Fruit fly (Drosophila melanogaster) whole organism, embryonic: Measurements from ENCODE around the gene CG13949.

Experiments
- Awh ChIP-seq: fragments of 200-800 bp; sonication (Bioruptor generic); IDR thresholded peaks from 2 replicates; pipeline ENCODE4, ENCODE4 v1.3.6; 2022; ENCODE audit warnings: missing biosample characterization, missing genetic modification characterization
- CG10209 ChIP-seq: fragments of 200-800 bp; sonication (Bioruptor generic); optimal IDR thresholded peaks from 3 replicates; lab custom pipeline; 2017; ENCODE audit warnings: missing biosample characterization, mild to moderate bottlenecking, missing genetic modification characterization, missing genetic modification reagents
- CG11085 ChIP-seq: fragments of 200-800 bp; sonication (Bioruptor generic); IDR thresholded peaks from 2 replicates; pipeline ENCODE4 v1.3.6; 2022; ENCODE audit warnings: missing biosample characterization, missing genetic modification characterization
- CG1603 ChIP-seq: fragments of 200-800 bp; sonication (Bioruptor generic); optimal IDR thresholded peaks from 2 replicates; lab custom pipeline; 2019; ENCODE audit warnings: missing biosample characterization, mild to moderate bottlenecking, missing genetic modification characterization, moderate library complexity
- CG17328 ChIP-seq: fragments of 200-800 bp; sonication (Bioruptor generic); IDR thresholded peaks from 2 replicates; pipeline ENCODE4 v1.3.6; 2022; ENCODE audit warnings: missing biosample characterization, missing genetic modification characterization
- CG17359 ChIP-seq: fragments of 200-800 bp; sonication (Bioruptor generic); optimal IDR thresholded peaks from 3 replicates; lab custom pipeline; 2018; ENCODE audit warnings: missing biosample characterization, mild to moderate bottlenecking, missing genetic modification characterization, moderate library complexity
- CG17802 ChIP-seq: fragments of 200-800 bp; sonication (Bioruptor generic); optimal IDR thresholded peaks from 2 replicates; lab custom pipeline; 2018; ENCODE audit warnings: missing biosample characterization, mild to moderate bottlenecking, missing genetic modification characterization, moderate library complexity
- CG18262 ChIP-seq: fragments of 200-800 bp; optimal IDR thresholded peaks from 3 replicates; lab custom pipeline; 2019; ENCODE audit warnings: missing biosample characterization, mild to moderate bottlenecking, missing genetic modification characterization, moderate library complexity
- CG2712 ChIP-seq: fragments of 200-800 bp; optimal IDR thresholded peaks from 3 replicates; lab custom pipeline; 2019; ENCODE audit warnings: missing biosample characterization, mild to moderate bottlenecking, missing genetic modification characterization, moderate library complexity
- CG31388 ChIP-seq: fragments of 200-800 bp; sonication (Bioruptor generic); optimal IDR thresholded peaks from 2 replicates; lab custom pipeline; 2016; ENCODE audit warnings: missing biosample characterization, missing genetic modification characterization
- CG33557 ChIP-seq: fragments of 200-800 bp; sonication (Bioruptor generic); optimal IDR thresholded peaks from 2 replicates; lab custom pipeline; 2019; ENCODE audit warnings: missing biosample characterization, mild to moderate bottlenecking, missing genetic modification characterization, moderate library complexity
- CG34422 ChIP-seq: fragments of 200-800 bp; sonication (Bioruptor generic); IDR thresholded peaks from 3 replicates; pipeline ENCODE4 v1.3.6; 2022; ENCODE audit warnings: missing biosample characterization, missing genetic modification characterization
- CG4360 ChIP-seq: fragments of 200-800 bp; sonication (Bioruptor generic); IDR thresholded peaks from 2 replicates; pipeline ENCODE4 v1.3.6; 2022; ENCODE audit warnings: missing biosample characterization, missing genetic modification characterization
- CG6254 ChIP-seq: fragments of 200-800 bp; sonication (Bioruptor generic); optimal IDR thresholded peaks from 3 replicates; lab custom pipeline; 2017; ENCODE audit warnings: mild to moderate bottlenecking, missing biosample characterization, missing genetic modification reagents, missing genetic modification characterization
- CG6272 ChIP-seq: fragments of 200-800 bp; sonication (Bioruptor generic); IDR thresholded peaks from 2 replicates; pipeline ENCODE4 v1.3.6; 2022; ENCODE audit warnings: missing biosample characterization, missing genetic modification characterization
- CG7928 ChIP-seq: fragments of 200-800 bp; sonication (Bioruptor generic); optimal IDR thresholded peaks from 2 replicates; lab custom pipeline; 2017; ENCODE audit warnings: missing biosample characterization, mild to moderate bottlenecking, missing genetic modification characterization
- CG8281 ChIP-seq: fragments of 200-800 bp; sonication (Bioruptor generic); optimal IDR thresholded peaks from 2 replicates; lab custom pipeline; 2018; ENCODE audit warnings: missing biosample characterization, mild to moderate bottlenecking, missing genetic modification characterization, moderate library complexity
- Camta ChIP-seq: fragments of 200-800 bp; sonication (Bioruptor generic); optimal IDR thresholded peaks from 2 replicates; lab custom pipeline; 2016; ENCODE audit warnings: missing biosample characterization, missing genetic modification characterization
- Hr51 ChIP-seq, 2 experiments: fragments of 200-800 bp; sonication (Bioruptor generic); optimal IDR thresholded peaks; 2 replicates in 1 of 2; 3 replicates in 1 of 2; lab custom pipeline; 2016 to 2018; ENCODE audit warnings: missing biosample characterization in 2 of 2, missing genetic modification characterization in 2 of 2, mild to moderate bottlenecking in 1 of 2, moderate library complexity in 1 of 2
- Hsf ChIP-seq: fragments of 200-800 bp; sonication (Bioruptor generic); optimal IDR thresholded peaks from 3 replicates; lab custom pipeline; 2016; ENCODE audit warnings: missing biosample characterization, missing genetic modification characterization
- MBD-R2 ChIP-seq: fragments of 200-800 bp; sonication (Bioruptor generic); IDR thresholded peaks from 2 replicates; pipeline ENCODE4 v1.3.6; 2022; ENCODE audit warnings: missing biosample characterization, missing genetic modification characterization
- MTF-1 ChIP-seq: fragments of 200-800 bp; sonication (Bioruptor generic); optimal IDR thresholded peaks from 2 replicates; lab custom pipeline; 2018; ENCODE audit warnings: missing biosample characterization, mild to moderate bottlenecking, missing genetic modification characterization, borderline replicate concordance
- Meics ChIP-seq: fragments of 200-800 bp; sonication (Bioruptor generic); optimal IDR thresholded peaks from 2 replicates; lab custom pipeline; 2017; ENCODE audit warnings: missing biosample characterization, mild to moderate bottlenecking, missing genetic modification characterization
- Scr ChIP-seq: fragments of 200-800 bp; sonication (Bioruptor generic); IDR thresholded peaks from 2 replicates; pipeline ENCODE4 v1.3.6; 2022; ENCODE audit warnings: missing biosample characterization, missing genetic modification characterization; ENCODE audit not compliant: partially characterized antibody
- Sox102F ChIP-seq: fragments of 200-800 bp; sonication (Bioruptor generic); optimal IDR thresholded peaks from 2 replicates; lab custom pipeline; 2018; ENCODE audit warnings: missing biosample characterization, mild to moderate bottlenecking, missing genetic modification characterization, moderate library complexity
- Trl ChIP-seq, 3 experiments: fragments of >200 bp in 2 of 3; fragments of 200-800 bp in 1 of 3; sonication (Bioruptor generic) in 1 of 3; optimal IDR thresholded peaks; 2 replicates in 1 of 3; 3 replicates in 2 of 3; lab custom pipeline; 2016 to 2017; ENCODE audit warnings: missing biosample characterization in 1 of 3, missing genetic modification characterization in 1 of 3
- Xrp1 ChIP-seq: fragments of 200-800 bp; sonication (Bioruptor generic); IDR thresholded peaks from 2 replicates; pipeline ENCODE4 v1.3.6; 2022; ENCODE audit warnings: missing biosample characterization, missing genetic modification characterization
- ase ChIP-seq: fragments of 200-800 bp; sonication (Bioruptor generic); IDR thresholded peaks from 3 replicates; pipeline ENCODE4 v1.3.6; 2022; ENCODE audit warnings: missing biosample characterization, missing genetic modification characterization
- ci ChIP-seq: fragments of 200-800 bp; sonication (Bioruptor generic); IDR thresholded peaks from 3 replicates; pipeline ENCODE4 v1.3.6; 2022; ENCODE audit warnings: missing biosample characterization, missing genetic modification characterization
- disco-r ChIP-seq: fragments of 200-800 bp; sonication (Bioruptor generic); optimal IDR thresholded peaks from 2 replicates; lab custom pipeline; 2016; ENCODE audit warnings: missing biosample characterization, missing genetic modification characterization
- dm ChIP-seq: fragments of 200-800 bp; sonication (Bioruptor generic); optimal IDR thresholded peaks from 3 replicates; lab custom pipeline; 2016; ENCODE audit warnings: missing biosample characterization, missing genetic modification characterization
- fd96Cb ChIP-seq: fragments of 200-800 bp; sonication (Bioruptor generic); optimal IDR thresholded peaks from 2 replicates; lab custom pipeline; 2018; ENCODE audit warnings: missing biosample characterization, mild to moderate bottlenecking, missing genetic modification characterization, moderate library complexity
- gem ChIP-seq: fragments of 200-800 bp; sonication (Bioruptor generic); optimal IDR thresholded peaks from 2 replicates; lab custom pipeline; 2019; ENCODE audit warnings: missing biosample characterization, mild to moderate bottlenecking, missing genetic modification characterization, moderate library complexity
- gsb-n ChIP-seq: fragments of 200-800 bp; sonication (Bioruptor generic); optimal IDR thresholded peaks from 3 replicates; lab custom pipeline; 2018; ENCODE audit warnings: missing biosample characterization, mild to moderate bottlenecking, missing genetic modification characterization
- gt ChIP-seq: fragments of 200-800 bp; sonication (Bioruptor generic); IDR thresholded peaks from 2 replicates; pipeline ENCODE4 v1.3.6; 2022; ENCODE audit warnings: missing biosample characterization, missing genetic modification characterization
- ham ChIP-seq: fragments of 200-800 bp; sonication (Bioruptor generic); IDR thresholded peaks from 2 replicates; pipeline ENCODE4 v1.3.6; 2022; ENCODE audit warnings: missing biosample characterization, missing genetic modification characterization
- hb ChIP-seq: fragments of 200-800 bp; sonication (Bioruptor generic); IDR thresholded peaks from 3 replicates; pipeline ENCODE4 v1.3.6; 2022; ENCODE audit warnings: missing biosample characterization, missing genetic modification characterization; ENCODE audit not compliant: partially characterized antibody
- her ChIP-seq: fragments of 200-800 bp; sonication (Bioruptor generic); optimal IDR thresholded peaks from 2 replicates; lab custom pipeline; 2016; ENCODE audit warnings: missing biosample characterization, missing genetic modification characterization
- kni ChIP-seq: fragments of 200-800 bp; sonication (Bioruptor generic); optimal IDR thresholded peaks from 3 replicates; lab custom pipeline; 2017; ENCODE audit warnings: mild to moderate bottlenecking, missing biosample characterization, missing genetic modification reagents, missing genetic modification characterization
- sc ChIP-seq, 3 experiments: fragments of >200 bp in 2 of 3; fragments of 200-800 bp in 1 of 3; sonication (Bioruptor generic) in 1 of 3; optimal IDR thresholded peaks; 2 replicates in 2 of 3; 3 replicates in 1 of 3; lab custom pipeline; 2017; ENCODE audit warnings: mild to moderate bottlenecking in 1 of 3, missing biosample characterization in 1 of 3, missing genetic modification characterization in 1 of 3, missing genetic modification reagents in 1 of 3
- sens ChIP-seq: fragments of 200-800 bp; sonication (Bioruptor generic); peaks from one replicate; lab custom pipeline; 2016; ENCODE audit warnings: missing biosample characterization, missing genetic modification characterization
- shn ChIP-seq: fragments of 200-800 bp; sonication (Bioruptor generic); optimal IDR thresholded peaks from 3 replicates; lab custom pipeline; 2016; ENCODE audit warnings: missing biosample characterization, missing genetic modification characterization
- ssp ChIP-seq: fragments of 200-800 bp; sonication (Bioruptor generic); IDR thresholded peaks from 2 replicates; pipeline ENCODE4 v1.3.6; 2022; ENCODE audit warnings: missing biosample characterization, missing genetic modification characterization
- twi ChIP-seq: fragments of 200-800 bp; optimal IDR thresholded peaks from 2 replicates; lab custom pipeline; 2019; ENCODE audit warnings: missing biosample characterization, mild to moderate bottlenecking, missing genetic modification characterization, moderate library complexity
- z ChIP-seq: fragments of 200-800 bp; sonication (Bioruptor generic); IDR thresholded peaks from 3 replicates; pipeline ENCODE4 v1.3.6; 2022; ENCODE audit warnings: missing biosample characterization, missing genetic modification characterization

Gene CG13949

dm6 chr2L:897124-897523 is 42.0 kb downstream of the CG13949 start (continued):
- TF ChIP-seq Meics (GFP tag; lab: Kevin White, UChicago): peak; percentile 32
- no peak for TF ChIP-seq disco-r
- no peak for TF ChIP-seq sc (optimal IDR thresholded peaks at IDR 0.05; lab: Kevin White, UChicago)
- no peak for TF ChIP-seq sc (GFP tag; optimal IDR thresholded peaks at IDR 0.05; lab: Kevin White, UChicago)
- TF ChIP-seq Trl (optimal IDR thresholded peaks at IDR 0.05; lab: Kevin White, UChicago): no peak
- TF ChIP-seq Trl (GFP tag; optimal IDR thresholded peaks at IDR 0.05; lab: Kevin White, UChicago): no peak
- TF ChIP-seq CG7928 (GFP tag; lab: Kevin White, UChicago): no peak
- TF ChIP-seq CG31388 (GFP tag; lab: Kevin White, UChicago): no peak
- TF ChIP-seq ham (GFP tag; lab: Robert Waterston, UW): no peak
- TF ChIP-seq CG17802 (tag; lab: Kevin White, UChicago): no peak
- TF ChIP-seq CG34422 (GFP tag; lab: Robert Waterston, UW): no peak
- TF ChIP-seq, all 482 proteins: peak for 76

- no peak for TF ChIP-seq shn (GFP tag; lab: Kevin White, UChicago)
- no peak for TF ChIP-seq CG11085 (GFP tag; lab: Robert Waterston, UW)
- no peak for TF ChIP-seq ci
- TF ChIP-seq MBD-R2 (GFP tag; lab: Robert Waterston, UW): no peak
- TF ChIP-seq, all 482 proteins: peak for 0
These were observed 43.2 kb downstream of the CG13949 start, which contains the start of gene Lsp1beta for dm6 chr2L:898316-898715. Lsp1beta (plus strand) TSS chr2L:898500.

DNA sequence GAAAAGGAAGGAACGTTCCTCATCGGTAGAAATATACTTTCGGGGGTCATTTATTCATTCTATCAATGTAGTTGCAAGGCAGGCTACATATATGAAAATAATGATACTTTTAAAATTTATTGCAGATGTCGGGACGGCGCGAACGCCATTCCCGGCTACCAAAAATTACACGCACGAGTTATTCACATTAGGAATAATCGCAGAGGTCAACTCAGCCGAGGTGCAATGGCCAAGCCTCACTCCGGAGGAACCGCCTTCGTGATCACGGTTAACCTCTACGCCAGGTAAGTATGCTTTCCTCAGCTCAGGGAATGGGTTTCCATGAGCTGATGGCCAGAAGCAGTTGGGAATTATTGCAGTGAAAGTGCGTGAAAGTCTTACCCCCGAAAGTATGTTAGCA is 46.2 kb downstream of the CG13949 start:
- peak; percentile 53 for TF ChIP-seq CG17359 (tag; lab: Kevin White, UChicago)
- TF ChIP-seq Sox102F (GFP tag; lab: Kevin White, UChicago): peak; percentile 7
- peak; percentile 26; the same call in 1 of the 2 replicates for TF ChIP-seq CG6272 (GFP tag; lab: Robert Waterston, UW)
- peak; percentile 63 for TF ChIP-seq CG17328 (GFP tag; lab: Robert Waterston, UW)
- TF ChIP-seq twi (tag; lab: Kevin White, UChicago): peak; percentile 34
- TF ChIP-seq CG33557 (GFP tag; lab: Kevin White, UChicago): peak; percentile 72
- 0 out of 2 replicates have a peak, but pooled peaks have one; percentile 15 for TF ChIP-seq ssp (GFP tag; lab: Robert Waterston, UW)
- TF ChIP-seq CG4360 (GFP tag; lab: Robert Waterston, UW): peak; percentile 63
- TF ChIP-seq MTF-1: peak; percentile 1
- TF ChIP-seq z (GFP tag; lab: Robert Waterston, UW): peak; percentile 23; the same call in 1 of the 3 replicates
- peak in 1 of 2 experiments; percentile 16 for TF ChIP-seq Hr51 (GFP tag; optimal IDR thresholded peaks at IDR 0.05; lab: Kevin White, UChicago)
- TF ChIP-seq fd96Cb (tag; lab: Kevin White, UChicago): peak; percentile 30
- TF ChIP-seq Camta (GFP tag; lab: Kevin White, UChicago): peak; percentile 41
- TF ChIP-seq gsb-n: peak; percentile 40
- TF ChIP-seq Hsf (GFP tag; lab: Kevin White, UChicago): peak; percentile 1
- 0 out of 3 replicates have a peak, but pooled peaks have one; percentile 34 for TF ChIP-seq hb (GFP tag; lab: Robert Waterston, UW)
- TF ChIP-seq CG2712 (tag; lab: Kevin White, UChicago): peak; percentile 47
- peak; percentile 51 for TF ChIP-seq CG1603 (tag; lab: Kevin White, UChicago)
- TF ChIP-seq CG10209 (GFP tag; lab: Kevin White, UChicago): peak; percentile 52
- peak; percentile 23; the same call in 1 of the 2 replicates for TF ChIP-seq gt (GFP tag; lab: Robert Waterston, UW)
- 0 out of 2 replicates have a peak, but pooled peaks have one; percentile 27 for TF ChIP-seq Scr (GFP tag; lab: Robert Waterston, UW)
- TF ChIP-seq ase (GFP tag; lab: Robert Waterston, UW): 0 out of 3 replicates have a peak, but pooled peaks have one; percentile 25
- peak; percentile 12 for TF ChIP-seq dm (GFP tag; lab: Kevin White, UChicago)
- peak; percentile 73 for TF ChIP-seq Xrp1
- peak; percentile 51 for TF ChIP-seq CG18262 (tag; lab: Kevin White, UChicago)
- TF ChIP-seq gem (tag; lab: Kevin White, UChicago): peak; percentile 15
- peak; percentile 63 for TF ChIP-seq ci
- TF ChIP-seq her (GFP tag; lab: Kevin White, UChicago): peak; percentile 23
- peak; percentile 18 for TF ChIP-seq CG6254 (GFP tag; lab: Kevin White, UChicago)
- peak; percentile 33 for TF ChIP-seq kni (GFP tag; lab: Kevin White, UChicago)
- 0 out of 2 replicates have a peak, but pooled peaks have one; percentile 16 for TF ChIP-seq Awh
- peak; percentile 94 for TF ChIP-seq CG8281 (tag; lab: Kevin White, UChicago)
- TF ChIP-seq sens (GFP tag; lab: Kevin White, UChicago): peak; percentile 89
